Worm (Caenorhabditis elegans) whole organism, late embryonic: ENCODE results near the gene rde-8.

Experiments used
- C08G9.2 ChIP-seq: sonication (generic microtip); optimal IDR thresholded peaks from 2 replicates; lab custom pipeline; 2016; ENCODE audit warnings: mild to moderate bottlenecking, missing genetic modification characterization, moderate library complexity, missing compliant biosample characterization
- K09A11.1 ChIP-seq: sonication (generic microtip); optimal IDR thresholded peaks from 2 replicates; lab custom pipeline; 2017; ENCODE audit warnings: antibody characterized with exemption, mild to moderate bottlenecking, missing genetic modification characterization, missing compliant biosample characterization; ENCODE audit not compliant: insufficient read depth
- ceh-14 ChIP-seq: sonication (generic microtip); optimal IDR thresholded peaks from 2 replicates; lab custom pipeline; 2016; ENCODE audit warnings: missing genotype, missing genetic modification characterization, missing compliant biosample characterization
- ceh-18 ChIP-seq: sonication (generic microtip); optimal IDR thresholded peaks from 2 replicates; lab custom pipeline; 2016; ENCODE audit warnings: missing genetic modification characterization, missing compliant biosample characterization
- ceh-22 ChIP-seq: sonication (generic microtip); optimal IDR thresholded peaks from 2 replicates; lab custom pipeline; 2017; ENCODE audit warnings: missing biosample characterization, missing genetic modification characterization
- ceh-24 ChIP-seq: sonication (generic microtip); optimal IDR thresholded peaks from 2 replicates; lab custom pipeline; 2016; ENCODE audit warnings: mild to moderate bottlenecking, missing genetic modification characterization, missing compliant biosample characterization
- ceh-31 ChIP-seq: sonication (generic microtip); optimal IDR thresholded peaks from 2 replicates; lab custom pipeline; 2016; ENCODE audit warnings: missing genetic modification characterization, missing compliant biosample characterization
- ceh-34 ChIP-seq: sonication (generic microtip); optimal IDR thresholded peaks from 2 replicates; lab custom pipeline; 2016; ENCODE audit warnings: mild to moderate bottlenecking, missing genetic modification characterization, missing compliant biosample characterization
- ceh-45 ChIP-seq: fragments of 200-800 bp; sonication (Bioruptor generic); IDR thresholded peaks from 2 replicates; pipeline ENCODE4 v1.3.6; 2022; ENCODE audit warnings: missing genetic modification reagents, missing genetic modification characterization, missing compliant biosample characterization
- ceh-9 ChIP-seq: sonication (generic microtip); optimal IDR thresholded peaks from 2 replicates; lab custom pipeline; 2016; ENCODE audit warnings: mild to moderate bottlenecking, missing genetic modification characterization, inconsistent platforms, missing compliant biosample characterization
- che-1 ChIP-seq: sonication (generic microtip); optimal IDR thresholded peaks from 2 replicates; lab custom pipeline; 2016; ENCODE audit warnings: mild to moderate bottlenecking, missing genetic modification characterization, missing compliant biosample characterization
- dmd-4 ChIP-seq: sonication (generic microtip); optimal IDR thresholded peaks from 2 replicates; lab custom pipeline; 2016; ENCODE audit warnings: borderline replicate concordance, missing genetic modification characterization, missing compliant biosample characterization
- dve-1 ChIP-seq: sonication (generic microtip); optimal IDR thresholded peaks from 2 replicates; lab custom pipeline; 2017; ENCODE audit warnings: antibody characterized with exemption, mild to moderate bottlenecking, missing genetic modification characterization, missing compliant biosample characterization
- elt-2 ChIP-seq: sonication (generic microtip); optimal IDR thresholded peaks from 2 replicates; lab custom pipeline; 2016; ENCODE audit warnings: missing genetic modification reagents, missing genetic modification characterization, missing compliant biosample characterization
- ets-4 ChIP-seq: sonication (generic microtip); optimal IDR thresholded peaks from 2 replicates; lab custom pipeline; 2016; ENCODE audit warnings: missing genetic modification characterization, missing compliant biosample characterization
- eyg-1 ChIP-seq: sonication (generic microtip); optimal IDR thresholded peaks from 2 replicates; lab custom pipeline; 2016; ENCODE audit warnings: missing genotype, missing genetic modification characterization, missing compliant biosample characterization
- fkh-10 ChIP-seq: fragments of 150-350 bp; optimal IDR thresholded peaks from 2 replicates; lab custom pipeline; 2014; ENCODE audit warnings: missing biosample characterization, missing genetic modification reagents, missing genetic modification characterization
- fkh-6 ChIP-seq: sonication (generic microtip); optimal IDR thresholded peaks from 2 replicates; lab custom pipeline; 2016; ENCODE audit warnings: missing genetic modification characterization, missing compliant biosample characterization
- hlh-13 ChIP-seq: fragments of 200-800 bp; sonication (Bioruptor generic); optimal IDR thresholded peaks from 2 replicates; lab custom pipeline; 2018; ENCODE audit warnings: mild to moderate bottlenecking, missing genetic modification characterization, missing compliant biosample characterization
- hlh-15 ChIP-seq: sonication (generic microtip); optimal IDR thresholded peaks from 2 replicates; lab custom pipeline; 2016; ENCODE audit warnings: missing genetic modification characterization, missing compliant biosample characterization
- hlh-6 ChIP-seq: sonication (generic microtip); optimal IDR thresholded peaks from 2 replicates; lab custom pipeline; 2016; ENCODE audit warnings: missing genotype, missing genetic modification characterization, missing compliant biosample characterization
- hlh-8 ChIP-seq: sonication (generic microtip); optimal IDR thresholded peaks from 2 replicates; lab custom pipeline; 2016; ENCODE audit warnings: missing genotype, missing genetic modification characterization, missing compliant biosample characterization
- lim-6 ChIP-seq: sonication (generic microtip); optimal IDR thresholded peaks from 2 replicates; lab custom pipeline; 2016; ENCODE audit warnings: missing genetic modification characterization, missing compliant biosample characterization
- lin-11 ChIP-seq: fragments of 200-800 bp; sonication (Bioruptor generic); optimal IDR thresholded peaks from 2 replicates; lab custom pipeline; 2018; ENCODE audit warnings: mild to moderate bottlenecking, missing genetic modification characterization, missing compliant biosample characterization
- mec-3 ChIP-seq: sonication (generic microtip); optimal IDR thresholded peaks from 2 replicates; lab custom pipeline; 2016; ENCODE audit warnings: borderline replicate concordance, missing genetic modification characterization, missing compliant biosample characterization
- nhr-11 ChIP-seq: fragments of 150-350 bp; optimal IDR thresholded peaks from 2 replicates; lab custom pipeline; 2014; ENCODE audit warnings: missing biosample characterization, missing genetic modification characterization
- nhr-232 ChIP-seq: sonication (generic microtip); optimal IDR thresholded peaks from 2 replicates; lab custom pipeline; 2016; ENCODE audit warnings: missing genetic modification characterization, missing compliant biosample characterization
- npax-4 ChIP-seq: sonication (generic microtip); optimal IDR thresholded peaks from 2 replicates; lab custom pipeline; 2016; ENCODE audit warnings: missing genetic modification characterization, missing compliant biosample characterization
- odd-2 ChIP-seq: sonication (generic microtip); optimal IDR thresholded peaks from 2 replicates; lab custom pipeline; 2017; ENCODE audit warnings: antibody characterized with exemption, mild to moderate bottlenecking, missing genetic modification characterization, missing compliant biosample characterization
- pat-9 ChIP-seq: fragments of 200-800 bp; sonication (Bioruptor generic); optimal IDR thresholded peaks from 2 replicates; lab custom pipeline; 2018; ENCODE audit warnings: mild to moderate bottlenecking, missing genetic modification characterization, moderate library complexity, missing compliant biosample characterization
- pax-1 ChIP-seq: fragments of 150-350 bp; optimal IDR thresholded peaks from 2 replicates; lab custom pipeline; 2014; ENCODE audit warnings: missing biosample characterization, missing genetic modification characterization
- pha-4 ChIP-seq: fragments of 150-350 bp; optimal IDR thresholded peaks from 2 replicates; lab custom pipeline; 2018; ENCODE audit warnings: missing biosample characterization, missing genetic modification reagents, missing genetic modification characterization
- pqm-1 ChIP-seq: sonication (generic microtip); optimal IDR thresholded peaks from 2 replicates; lab custom pipeline; 2016; ENCODE audit warnings: missing genetic modification characterization, missing compliant biosample characterization
- rnt-1 ChIP-seq: sonication (generic microtip); optimal IDR thresholded peaks from 2 replicates; lab custom pipeline; 2016; ENCODE audit warnings: missing genetic modification characterization, missing compliant biosample characterization
- sdc-2 ChIP-seq: sonication (generic microtip); optimal IDR thresholded peaks from 2 replicates; lab custom pipeline; 2016; ENCODE audit warnings: missing genotype, missing genetic modification characterization, missing compliant biosample characterization
- sox-4 ChIP-seq: sonication (generic microtip); optimal IDR thresholded peaks from 2 replicates; lab custom pipeline; 2017; ENCODE audit warnings: mild to moderate bottlenecking, missing genetic modification characterization, inconsistent platforms, missing compliant biosample characterization
- syd-9 ChIP-seq: sonication (generic microtip); optimal IDR thresholded peaks from 2 replicates; lab custom pipeline; 2016; ENCODE audit warnings: mild to moderate bottlenecking, missing genetic modification characterization, moderate library complexity, missing compliant biosample characterization
- tbx-7 ChIP-seq: sonication (generic microtip); optimal IDR thresholded peaks from 2 replicates; lab custom pipeline; 2016; ENCODE audit warnings: missing genotype, missing genetic modification characterization, missing compliant biosample characterization
- ttx-3 ChIP-seq: sonication (generic microtip); optimal IDR thresholded peaks from 2 replicates; lab custom pipeline; 2016; ENCODE audit warnings: missing genetic modification reagents, missing genetic modification characterization, missing compliant biosample characterization
- unc-42 ChIP-seq: sonication (generic microtip); optimal IDR thresholded peaks from 2 replicates; lab custom pipeline; 2016; ENCODE audit warnings: missing genotype, missing genetic modification characterization, missing compliant biosample characterization
- unc-86 ChIP-seq: sonication (generic microtip); optimal IDR thresholded peaks from 2 replicates; lab custom pipeline; 2016; ENCODE audit warnings: missing genetic modification characterization, missing compliant biosample characterization
- ztf-16 ChIP-seq: sonication (generic microtip); optimal IDR thresholded peaks from 2 replicates; lab custom pipeline; 2017; ENCODE audit warnings: missing genetic modification characterization, missing compliant biosample characterization

rde-8 gene

ce11 chrIV:7098509-7099065 lies 4.5 kb downstream of the rde-8 start, which contains the start of gene ZC477.4 (continued):
- TF ChIP-seq nhr-232 (tag; lab: Kevin White, UChicago), result no peak
- TF ChIP-seq ttx-3, result no peak
- no peak for TF ChIP-seq fkh-6 (tag; lab: Kevin White, UChicago)
- TF ChIP-seq unc-42, result peak; percentile 4
- TF ChIP-seq unc-86 (tag; lab: Kevin White, UChicago), result no peak
- no peak for TF ChIP-seq ceh-45 (GFP tag; lab: Robert Waterston, UW)
- TF ChIP-seq ceh-18, result peak; percentile 89
- no peak for TF ChIP-seq pqm-1
- peak; percentile 55 for TF ChIP-seq hlh-6
- TF ChIP-seq tbx-7, result no peak
- no peak for TF ChIP-seq hlh-13 (GFP tag; lab: Kevin White, UChicago)
- TF ChIP-seq elt-2 (tag; lab: Kevin White, UChicago), result no peak
- TF ChIP-seq ceh-9 (tag; lab: Kevin White, UChicago), result no peak
- TF ChIP-seq ztf-16 (tag; lab: Kevin White, UChicago), result no peak
- no peak for TF ChIP-seq pax-1
- TF ChIP-seq K09A11.1 (tag; lab: Kevin White, UChicago), result no peak
- peak; percentile 25 for TF ChIP-seq ceh-34
- TF ChIP-seq ceh-24 (tag; lab: Kevin White, UChicago), result no peak
- TF ChIP-seq dve-1 (tag; lab: Kevin White, UChicago), result no peak
- TF ChIP-seq ceh-22 (tag; lab: Kevin White, UChicago), result no peak
- TF ChIP-seq lim-6, result no peak
- no peak for TF ChIP-seq syd-9
- no peak for TF ChIP-seq eyg-1 (tag; lab: Kevin White, UChicago)
- peak; percentile 7 for TF ChIP-seq ceh-14 (tag; lab: Kevin White, UChicago)
- TF ChIP-seq pha-4 (tag; lab: Kevin White, UChicago), result no peak
- TF ChIP-seq rnt-1 (tag; lab: Kevin White, UChicago), result peak; percentile 77
- TF ChIP-seq pat-9 (tag; lab: Kevin White, UChicago), result peak; percentile 74
- no peak for TF ChIP-seq fkh-10 (GFP tag; lab: Kevin White, UChicago)
- no peak for TF ChIP-seq sdc-2 (tag; lab: Kevin White, UChicago)
- TF ChIP-seq hlh-8, result peak; percentile 19
- TF ChIP-seq npax-4 (tag; lab: Kevin White, UChicago), result no peak
- no peak for TF ChIP-seq lin-11 (tag; lab: Kevin White, UChicago)
- TF ChIP-seq C08G9.2 (tag; lab: Kevin White, UChicago), result no peak
- no peak for TF ChIP-seq odd-2
- TF ChIP-seq dmd-4 (tag; lab: Kevin White, UChicago), result no peak
- TF ChIP-seq sox-4 (tag; lab: Kevin White, UChicago), result no peak
- no peak for TF ChIP-seq hlh-15

- TF ChIP-seq ceh-31 (tag; lab: Kevin White, UChicago) (no peak), eyg-1 (tag; lab: Kevin White, UChicago) (no peak), nhr-11 (no peak), elt-2 (tag; lab: Kevin White, UChicago) (no peak), dmd-4 (tag; lab: Kevin White, UChicago) (no peak), pat-9 (tag; lab: Kevin White, UChicago) (no peak), fkh-10 (GFP tag; lab: Kevin White, UChicago) (no peak), ceh-14 (tag; lab: Kevin White, UChicago) (no peak), K09A11.1 (tag; lab: Kevin White, UChicago) (no peak), che-1 (tag; lab: Kevin White, UChicago) (no peak), ceh-18 (no peak), ets-4 (no peak), rnt-1 (tag; lab: Kevin White, UChicago) (no peak), mec-3 (tag; lab: Kevin White, UChicago) (no peak)
- TF ChIP-seq, all 69 proteins: peak for 0
These were observed 5.6 kb downstream of the rde-8 start for ce11 chrIV:7097450-7097849.
